Worm (Caenorhabditis elegans) whole organism, young adult: ENCODE results near the gene F47B10.6.

ENCODE experiments used
- dpff-1 ChIP-seq: sonication (generic microtip); optimal IDR thresholded peaks from 2 replicates; lab custom pipeline; 2017; ENCODE audit warnings: mild to moderate bottlenecking, missing genetic modification characterization, missing compliant biosample characterization
- efl-1 ChIP-seq: fragments of 150-350 bp; optimal IDR thresholded peaks from 2 replicates; lab custom pipeline; 2014; ENCODE audit warnings: missing biosample characterization, missing genetic modification reagents, missing genetic modification characterization
- him-1 ChIP-seq: sonication (generic microtip); optimal IDR thresholded peaks from 2 replicates; lab custom pipeline; 2016; ENCODE audit warnings: missing genotype, missing genetic modification reagents, missing genetic modification characterization, missing compliant biosample characterization
- hmg-20 ChIP-seq: fragments of 200-800 bp; sonication (Bioruptor generic); IDR thresholded peaks from 2 replicates; pipeline ENCODE4 v1.3.6; 2022; ENCODE audit warnings: missing genetic modification reagents, missing genetic modification characterization, missing compliant biosample characterization
- pha-4 ChIP-seq: fragments of 150-350 bp; sonication (generic microtip); optimal IDR thresholded peaks from 2 replicates; lab custom pipeline; 2014; ENCODE audit warnings: missing biosample characterization, missing genetic modification reagents, missing genetic modification characterization

DNA sequence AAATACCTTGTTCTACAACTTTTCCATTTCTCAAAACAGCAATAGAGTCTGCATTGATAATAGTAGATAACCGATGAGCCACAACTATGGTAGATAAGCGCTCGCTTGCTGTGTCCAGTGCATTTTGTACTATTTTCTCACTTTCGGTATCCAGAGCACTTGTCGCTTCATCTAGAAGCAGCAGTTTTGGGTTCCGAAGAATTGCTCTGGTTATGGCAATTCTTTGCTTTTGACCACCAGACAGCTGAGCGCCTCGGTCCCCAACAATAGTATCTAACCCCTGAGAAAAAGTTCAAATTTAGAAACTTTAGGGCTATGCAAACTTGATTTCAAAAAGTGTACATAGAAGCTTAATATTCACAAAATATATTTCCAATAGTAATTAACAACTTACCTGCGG, 28.7 kb upstream of the F47B10.6 start:
- no peak for TF ChIP-seq dpff-1 (tag; lab: Kevin White, UChicago)
- TF ChIP-seq efl-1 (GFP tag; lab: Kevin White, UChicago), result no peak
- TF ChIP-seq pha-4 (tag; lab: Kevin White, UChicago), result no peak
- no peak for TF ChIP-seq hmg-20 (GFP tag; lab: Robert Waterston, UW)
- no peak for TF ChIP-seq him-1 (tag; lab: Kevin White, UChicago)
